Worm (Caenorhabditis elegans) whole organism, young adult: ENCODE data around the gene pges-2.

Experiments
- dpl-1 ChIP-seq: fragments of 150-350 bp; optimal IDR thresholded peaks from 2 replicates; lab custom pipeline; 2014; ENCODE audit warnings: missing biosample characterization, missing genetic modification reagents, missing genetic modification characterization
- unc-62 ChIP-seq: fragments of 150-350 bp; optimal IDR thresholded peaks from 2 replicates; lab custom pipeline; 2014; ENCODE audit warnings: missing biosample characterization, missing genetic modification reagents, missing genetic modification characterization

- no peak for TF ChIP-seq unc-62
- no peak for TF ChIP-seq dpl-1
These were observed 20.1 kb downstream of the pges-2 start for ce11 chrIV:10347528-10347927.
